Worm (Caenorhabditis elegans) whole organism, midembryonic: Measurements from ENCODE around the gene C08E8.2.

Experiments
- T22C8.4 ChIP-seq: fragments of 200-800 bp; sonication (Bioruptor generic); IDR thresholded peaks from 2 replicates; pipeline ENCODE4 v1.3.6; 2022; ENCODE audit warnings: missing genetic modification characterization, missing compliant biosample characterization
- flt-1 ChIP-seq: fragments of 200-800 bp; sonication (Bioruptor generic); IDR thresholded peaks from 2 replicates; pipeline ENCODE4 v1.3.6; 2022; ENCODE audit warnings: missing genetic modification characterization, missing compliant biosample characterization
- med-1 ChIP-seq: sonication (generic microtip); optimal IDR thresholded peaks from 2 replicates; lab custom pipeline; 2017; ENCODE audit warnings: missing genetic modification characterization, mild to moderate bottlenecking, missing compliant biosample characterization, antibody characterized with exemption, missing genetic modification reagents; ENCODE audit not compliant: insufficient read depth
- ref-1 ChIP-seq: fragments of 200-800 bp; sonication (Bioruptor generic); conservative IDR thresholded peaks from 2 replicates; pipeline ENCODE4 v1.3.6; 2022; ENCODE audit warnings: missing genetic modification reagents, missing genetic modification characterization, missing compliant biosample characterization
- tab-1 ChIP-seq: fragments of 200-800 bp; sonication (Bioruptor generic); IDR thresholded peaks from 2 replicates; pipeline ENCODE4 v1.3.6; 2022; ENCODE audit warnings: missing genetic modification characterization, missing compliant biosample characterization
- ztf-23 ChIP-seq: fragments of 200-800 bp; sonication (Bioruptor generic); IDR thresholded peaks from 2 replicates; pipeline ENCODE4 v1.3.6; 2022; ENCODE audit warnings: missing genetic modification reagents, missing genetic modification characterization, missing compliant biosample characterization
- ztf-29 ChIP-seq: fragments of 200-800 bp; sonication (Bioruptor generic); IDR thresholded peaks from 2 replicates; pipeline ENCODE4 v1.3.6; 2022; ENCODE audit warnings: missing genetic modification reagents, missing genetic modification characterization, missing compliant biosample characterization

DNA sequence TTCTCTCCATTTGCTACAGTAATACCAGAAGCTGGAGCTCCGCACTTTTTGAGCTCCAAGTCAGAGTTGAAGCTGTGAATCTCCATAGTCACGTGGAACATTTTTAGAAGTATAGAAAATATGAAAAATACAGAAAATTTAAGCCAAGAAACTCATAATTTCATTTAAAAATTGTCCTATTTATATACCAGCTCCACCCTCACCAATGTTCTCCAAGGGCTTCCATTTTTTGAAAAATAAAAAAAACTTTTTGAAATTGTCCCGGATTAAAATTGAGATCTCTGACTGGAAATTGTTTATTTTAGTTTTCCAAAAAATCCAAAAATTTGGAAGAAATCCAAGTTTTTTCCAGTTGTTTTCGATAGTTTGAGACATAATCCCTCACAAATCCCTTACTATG, 4.2 kb upstream of the C08E8.2 start, which contains the start of gene C08E8.5:
- no peak for TF ChIP-seq tab-1
- TF ChIP-seq ref-1 (GFP tag; lab: Robert Waterston, UW), result no peak
- TF ChIP-seq ztf-29 (GFP tag; lab: Robert Waterston, UW), result no peak
- no peak for TF ChIP-seq med-1 (GFP tag; lab: Kevin White, UChicago)
- no peak for TF ChIP-seq flt-1 (GFP tag; lab: Robert Waterston, UW)
- TF ChIP-seq T22C8.4, result no peak
- no peak for TF ChIP-seq ztf-23 (GFP tag; lab: Robert Waterston, UW)
